Fruit fly (Drosophila melanogaster) whole organism, wandering third instar larva: Measurements from ENCODE around the gene Arts.
A peak's percentile ranks its signal among the peaks of the same experiment; 100 is the strongest.

Experiments used
- Abd-B ChIP-seq: fragments of >200 bp; optimal IDR thresholded peaks from 2 replicates; lab custom pipeline; 2017; ENCODE audit warnings: missing biosample characterization, missing genetic modification characterization
- CG32264 ChIP-seq: fragments of 200-800 bp; sonication (Bioruptor generic); optimal IDR thresholded peaks from 2 replicates; lab custom pipeline; 2016; ENCODE audit warnings: missing biosample characterization, missing genetic modification characterization
- CG9705 ChIP-seq: fragments of 200-800 bp; sonication (Bioruptor generic); optimal IDR thresholded peaks from 2 replicates; lab custom pipeline; 2018; ENCODE audit warnings: missing biosample characterization, mild to moderate bottlenecking, missing genetic modification characterization
- CrebA ChIP-seq: fragments of 200-800 bp; sonication (Bioruptor generic); optimal IDR thresholded peaks from 2 replicates; lab custom pipeline; 2016; ENCODE audit warnings: missing biosample characterization, mild to moderate bottlenecking, missing genetic modification characterization, borderline replicate concordance
- Dif ChIP-seq: fragments of 200-275, 200-300 bp; sonication (Bioruptor generic); optimal IDR thresholded peaks from 2 replicates; lab custom pipeline; 2018; ENCODE audit warnings: missing biosample characterization, missing genetic modification characterization; ENCODE audit not compliant: partially characterized antibody
- GATAd ChIP-seq: sonication (Bioruptor generic); optimal IDR thresholded peaks from 2 replicates; lab custom pipeline; 2016; ENCODE audit warnings: missing biosample characterization, missing genetic modification characterization
- Hnf4 ChIP-seq: fragments of 200-800 bp; sonication (Bioruptor generic); optimal IDR thresholded peaks from 2 replicates; lab custom pipeline; 2016; ENCODE audit warnings: missing biosample characterization, mild to moderate bottlenecking, missing genetic modification characterization
- Jra ChIP-seq: sonication (Bioruptor generic); optimal IDR thresholded peaks from 2 replicates; lab custom pipeline; 2016; ENCODE audit warnings: missing biosample characterization, missing genetic modification characterization
- Mio ChIP-seq: sonication (Bioruptor generic); optimal IDR thresholded peaks from 2 replicates; lab custom pipeline; 2016; ENCODE audit warnings: missing biosample characterization, missing genetic modification characterization
- Myc ChIP-seq: fragments of >200 bp; optimal IDR thresholded peaks from 2 replicates; lab custom pipeline; 2017
- N ChIP-seq: fragments of >200 bp; optimal IDR thresholded peaks from 2 replicates; lab custom pipeline; 2018; ENCODE audit warnings: missing biosample characterization, missing external identifiers, missing genetic modification characterization
- OdsH ChIP-seq: fragments of 200-800 bp; sonication (Bioruptor generic); optimal IDR thresholded peaks from 2 replicates; lab custom pipeline; 2016; ENCODE audit warnings: missing biosample characterization, mild to moderate bottlenecking, missing genetic modification characterization
- Vsx2 ChIP-seq: fragments of 200-300, 225-300 bp; sonication (Bioruptor generic); optimal IDR thresholded peaks from 2 replicates; lab custom pipeline; 2018; ENCODE audit warnings: missing biosample characterization, missing genetic modification characterization; ENCODE audit not compliant: partially characterized antibody
- br ChIP-seq: fragments of 200-800 bp; sonication (Bioruptor generic); optimal IDR thresholded peaks from 2 replicates; lab custom pipeline; 2016; ENCODE audit warnings: missing biosample characterization, missing genetic modification characterization
- brk ChIP-seq: fragments of 200-800 bp; sonication (Bioruptor generic); optimal IDR thresholded peaks from 2 replicates; lab custom pipeline; 2016; ENCODE audit warnings: missing biosample characterization, mild to moderate bottlenecking, missing genetic modification characterization
- dl ChIP-seq, 2 experiments: fragments of 175-275, 200-275 bp in 1 of 2; fragments of 200-275 bp in 1 of 2; sonication (Bioruptor generic); optimal IDR thresholded peaks; lab custom pipeline; 2018; ENCODE audit warnings: mild to moderate bottlenecking in 2 of 2, missing biosample characterization in 2 of 2, missing genetic modification characterization in 2 of 2, moderate library complexity in 2 of 2; ENCODE audit not compliant: partially characterized antibody in 2 of 2, insufficient read depth in 1 of 2
- dsf ChIP-seq: sonication (Bioruptor generic); optimal IDR thresholded peaks from 2 replicates; lab custom pipeline; 2016; ENCODE audit warnings: missing biosample characterization, missing genetic modification characterization, borderline replicate concordance
- ey ChIP-seq: fragments of 200-800 bp; sonication (Bioruptor generic); optimal IDR thresholded peaks from 2 replicates; lab custom pipeline; 2016; ENCODE audit warnings: missing biosample characterization, missing genetic modification characterization
- foxo ChIP-seq, 2 experiments: fragments of 200-800 bp; sonication (Bioruptor generic); optimal IDR thresholded peaks; 2 replicates in 1 of 2; 3 replicates in 1 of 2; lab custom pipeline; 2016 to 2017; ENCODE audit warnings: missing biosample characterization in 2 of 2, missing genetic modification characterization in 2 of 2
- fru ChIP-seq: fragments of 200-800 bp; sonication (Bioruptor generic); optimal IDR thresholded peaks from 3 replicates; lab custom pipeline; 2016; ENCODE audit warnings: missing biosample characterization, mild to moderate bottlenecking, missing genetic modification characterization
- h ChIP-seq: fragments of 200-800 bp; sonication (Bioruptor generic); optimal IDR thresholded peaks from 3 replicates; lab custom pipeline; 2016; ENCODE audit warnings: missing biosample characterization, mild to moderate bottlenecking, missing genetic modification characterization
- jim ChIP-seq: fragments of 175-275, 200-325 bp; sonication (Bioruptor generic); optimal IDR thresholded peaks from 2 replicates; lab custom pipeline; 2016; ENCODE audit warnings: missing biosample characterization, mild to moderate bottlenecking, missing genetic modification characterization
- lola ChIP-seq: fragments of >200 bp; optimal IDR thresholded peaks from 2 replicates; lab custom pipeline; 2017; ENCODE audit warnings: missing biosample characterization, missing genetic modification characterization
- pan ChIP-seq: fragments of >200 bp; optimal IDR thresholded peaks from 2 replicates; lab custom pipeline; 2017
- psq ChIP-seq: fragments of 200-800 bp; sonication (Bioruptor generic); optimal IDR thresholded peaks from 3 replicates; lab custom pipeline; 2017; ENCODE audit warnings: missing biosample characterization, mild to moderate bottlenecking, missing genetic modification characterization, moderate library complexity
- sage ChIP-seq: fragments of 200-800 bp; sonication (Bioruptor generic); optimal IDR thresholded peaks from 2 replicates; lab custom pipeline; 2016; ENCODE audit warnings: missing biosample characterization, mild to moderate bottlenecking, missing genetic modification characterization
- sv ChIP-seq: fragments of 200-800 bp; sonication (Bioruptor generic); optimal IDR thresholded peaks from 3 replicates; lab custom pipeline; 2016; ENCODE audit warnings: missing biosample characterization, missing genetic modification characterization
- tai ChIP-seq: sonication (Bioruptor generic); optimal IDR thresholded peaks from 2 replicates; lab custom pipeline; 2016; ENCODE audit warnings: missing biosample characterization, missing genetic modification characterization
- woc ChIP-seq: sonication (Bioruptor generic); optimal IDR thresholded peaks from 2 replicates; lab custom pipeline; 2016; ENCODE audit warnings: missing biosample characterization, mild to moderate bottlenecking, missing genetic modification characterization

Arts gene

DNA sequence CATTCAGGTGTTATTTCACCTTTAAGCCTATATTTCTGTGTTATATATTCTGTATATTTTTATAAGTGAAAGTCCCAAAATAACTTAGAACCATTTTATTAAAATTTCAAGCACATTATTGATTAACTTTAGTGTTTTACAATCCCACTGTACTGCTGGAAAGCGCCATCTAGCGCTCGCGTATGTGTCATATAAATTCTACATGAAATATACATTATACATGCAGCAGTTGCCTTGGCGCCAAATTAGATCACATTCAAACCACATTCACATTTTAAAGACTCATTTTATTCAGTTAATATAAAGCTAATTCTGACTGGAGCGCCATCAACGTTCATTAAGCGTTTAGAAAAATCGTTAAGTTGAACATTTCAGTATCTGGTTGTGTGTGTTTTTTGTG is 39.3 kb upstream of the Arts start:
- TF ChIP-seq fru (GFP tag; lab: Kevin White, UChicago) (no peak), foxo (GFP tag; optimal IDR thresholded peaks at IDR 0.05; lab: Kevin White, UChicago) (peak in 1 of 2 experiments; percentile 4), brk (GFP tag; lab: Kevin White, UChicago) (no peak), h (no peak)

DNA sequence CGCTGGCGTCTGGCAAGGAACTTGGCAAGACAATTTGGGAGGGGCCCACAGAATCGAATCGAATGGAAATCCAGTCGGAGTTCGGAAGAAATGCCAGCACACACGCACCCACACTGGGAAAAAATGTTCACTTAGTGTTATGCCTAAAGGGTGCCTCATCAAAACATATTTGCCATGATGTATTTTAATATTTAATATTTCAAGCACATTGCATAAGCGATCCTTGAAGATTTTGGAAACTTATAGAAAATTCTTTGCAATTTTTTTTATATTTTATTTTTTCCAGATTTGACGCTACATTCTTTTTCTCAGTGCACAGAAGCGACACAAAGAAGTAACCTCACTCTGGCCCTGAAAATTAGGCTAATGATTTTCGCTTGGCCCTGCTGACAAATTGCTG is 36.6 kb upstream of the Arts start:
- TF ChIP-seq woc (GFP tag; lab: Kevin White, UChicago) (no peak), ey (no peak), Jra (no peak), CrebA (GFP tag; lab: Kevin White, UChicago) (no peak), OdsH (GFP tag; lab: Kevin White, UChicago) (no peak), fru (GFP tag; lab: Kevin White, UChicago) (no peak), GATAd (GFP tag; lab: Kevin White, UChicago) (no peak), Abd-B (GFP tag; lab: Kevin White, UChicago) (no peak)

DNA sequence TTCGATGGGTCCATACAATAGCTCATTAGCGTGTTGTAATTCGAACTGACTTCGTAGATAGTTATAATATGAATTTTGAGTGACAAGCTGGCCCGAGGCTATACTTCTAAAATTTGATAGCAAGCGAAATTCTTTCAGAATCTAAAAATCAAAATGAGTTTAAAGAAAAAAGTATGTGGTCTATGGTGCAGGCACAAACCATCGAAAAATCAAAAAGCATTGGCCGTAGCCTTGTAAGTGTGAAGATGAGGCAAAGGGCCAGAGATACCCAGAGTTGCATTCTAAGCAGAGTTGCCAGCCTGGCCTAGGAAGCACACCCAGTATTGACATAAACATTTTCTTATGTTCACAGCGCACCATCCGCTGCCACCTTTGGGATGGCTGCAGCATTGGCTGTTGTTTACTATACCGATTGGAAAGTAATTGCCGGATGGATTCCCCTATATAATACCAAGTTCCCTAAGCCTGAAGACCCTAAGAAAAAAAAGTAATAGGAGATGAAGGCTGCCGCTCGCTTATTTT is 35.9 kb upstream of the Arts start, which contains the start of gene UQCR-6.4L:
Gene UQCR-6.4L (plus strand): TSS at position 51 of the 522 bp plus-strand sequence.
- no peak for TF ChIP-seq Jra
- no peak for TF ChIP-seq CG9705 (GFP tag; lab: Kevin White, UChicago)
- TF ChIP-seq CG32264: no peak
- no peak for TF ChIP-seq dl (GFP tag; optimal IDR thresholded peaks at IDR 0.05; lab: Kevin White, UChicago; ENCODE audit: insufficient read depth in 1 of 2, partially characterized antibody in 2 of 2)
- TF ChIP-seq fru (GFP tag; lab: Kevin White, UChicago): no peak
- TF ChIP-seq jim: no peak
- TF ChIP-seq br (GFP tag; lab: Kevin White, UChicago): no peak
- TF ChIP-seq dsf (GFP tag; lab: Kevin White, UChicago): no peak
- TF ChIP-seq psq: no peak
- no peak for TF ChIP-seq woc (GFP tag; lab: Kevin White, UChicago)

DNA sequence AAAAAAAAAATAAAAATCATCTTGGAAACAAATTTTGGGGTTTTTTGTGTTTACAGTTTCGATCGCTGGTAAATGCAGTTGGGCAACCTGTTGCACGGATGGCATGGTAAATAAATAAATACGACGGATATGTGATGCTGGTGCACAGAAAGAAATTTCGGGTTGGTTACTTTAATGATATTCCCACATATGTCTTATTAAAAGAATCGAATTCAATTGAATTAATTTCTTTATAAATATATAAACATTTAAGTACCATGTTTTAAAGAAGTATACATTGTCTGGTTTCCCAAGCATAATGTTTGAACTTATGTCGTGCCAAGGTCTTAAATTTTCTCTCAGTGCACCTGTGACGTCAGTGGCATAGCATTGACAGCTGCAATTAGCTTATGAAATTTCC is 35.2 kb upstream of the Arts start:
- TF ChIP-seq sage (no peak), dsf (GFP tag; lab: Kevin White, UChicago) (no peak), Vsx2 (GFP tag; lab: Kevin White, UChicago) (no peak), pan (lab: Kevin White, UChicago) (no peak), br (GFP tag; lab: Kevin White, UChicago) (no peak), GATAd (GFP tag; lab: Kevin White, UChicago) (no peak), Jra (no peak), woc (GFP tag; lab: Kevin White, UChicago) (no peak), sv (GFP tag; lab: Kevin White, UChicago) (peak; percentile 14)

DNA sequence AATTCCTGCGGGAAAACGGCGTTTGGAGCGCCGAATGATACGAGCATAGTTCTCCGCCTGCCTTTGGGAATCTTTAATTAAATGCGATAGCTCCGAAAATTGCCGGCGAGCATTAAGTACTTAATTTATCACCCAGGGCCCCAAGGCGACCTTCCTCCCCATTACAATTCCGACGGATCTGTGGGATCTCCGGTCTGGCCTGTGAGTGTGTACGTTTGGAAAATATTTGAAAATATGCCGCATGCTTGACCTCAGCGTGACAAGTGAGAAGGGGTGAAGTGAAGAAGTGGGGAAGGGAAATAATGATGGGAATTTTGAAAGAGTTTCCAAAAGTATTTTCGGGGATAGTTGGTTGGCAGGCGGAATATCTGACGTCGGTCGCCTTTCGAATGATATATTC is 33.2 kb upstream of the Arts start:
- TF ChIP-seq h (no peak), Hnf4 (GFP tag; lab: Kevin White, UChicago) (no peak), CrebA (GFP tag; lab: Kevin White, UChicago) (no peak), Mio (GFP tag; lab: Kevin White, UChicago) (no peak), N (GFP tag; lab: Kevin White, UChicago) (no peak), tai (GFP tag; lab: Kevin White, UChicago) (no peak), sage (no peak), sv (GFP tag; lab: Kevin White, UChicago) (no peak), Dif (GFP tag; lab: Kevin White, UChicago) (no peak), CG32264 (no peak), OdsH (GFP tag; lab: Kevin White, UChicago) (no peak), brk (GFP tag; lab: Kevin White, UChicago) (no peak)
- TF ChIP-seq, all 38 proteins: peak for 0

DNA sequence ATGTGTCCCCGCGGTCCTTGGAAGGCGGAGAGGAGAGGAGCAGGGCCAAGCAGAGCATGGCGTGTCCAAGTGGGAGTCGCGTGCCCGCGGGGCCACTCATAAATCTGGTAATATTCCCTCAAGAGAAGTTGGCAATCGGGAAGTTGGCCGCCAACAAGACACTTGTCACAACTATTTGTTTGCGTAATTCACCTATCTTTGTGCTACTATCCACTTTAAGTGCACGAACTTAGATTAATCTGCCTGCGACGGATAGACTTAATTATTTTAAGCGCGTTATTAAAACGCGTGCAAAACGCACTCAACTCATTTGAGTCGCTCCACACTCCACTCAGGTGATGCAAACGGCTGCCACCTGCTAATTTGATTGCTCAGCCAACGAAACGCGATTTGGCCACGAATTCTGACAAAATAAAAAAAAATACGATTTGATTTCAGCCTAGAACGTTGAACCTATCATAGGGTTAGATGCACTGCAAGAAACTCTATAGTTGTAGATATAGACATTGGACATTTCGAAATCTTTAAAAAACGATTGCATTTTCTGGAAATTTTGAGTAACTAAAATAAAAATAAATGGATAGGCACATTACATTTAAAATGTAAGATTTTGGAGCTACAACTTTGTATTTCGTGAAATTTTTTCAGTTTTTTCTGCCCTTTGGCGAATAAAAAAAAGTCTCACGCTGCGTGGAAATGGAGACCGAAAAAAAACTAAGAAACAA is 31.5 kb upstream of the Arts start:
- TF ChIP-seq Vsx2 (GFP tag; lab: Kevin White, UChicago): no peak
- no peak for TF ChIP-seq lola (GFP tag; lab: Kevin White, UChicago)
- TF ChIP-seq br (GFP tag; lab: Kevin White, UChicago): no peak
- TF ChIP-seq sv (GFP tag; lab: Kevin White, UChicago): no peak
- TF ChIP-seq brk (GFP tag; lab: Kevin White, UChicago): no peak
- no peak for TF ChIP-seq Myc (lab: Kevin White, UChicago)
- no peak for TF ChIP-seq ey
- no peak for TF ChIP-seq woc (GFP tag; lab: Kevin White, UChicago)
- TF ChIP-seq sage: no peak
